Fruit fly (Drosophila melanogaster) whole organism, adult: Measurements from ENCODE around the gene S-Lap2.
A peak's percentile ranks its signal among the peaks of the same experiment; 100 is the strongest.

Source experiments
- CG11617 ChIP-seq: fragments of 200-800 bp; sonication (Bioruptor generic); optimal IDR thresholded peaks from 2 replicates; lab custom pipeline; 2017; ENCODE audit warnings: mild to moderate bottlenecking, missing biosample characterization, missing genetic modification reagents, missing genetic modification characterization
- CG12768 ChIP-seq: fragments of 200-800 bp; sonication (Bioruptor generic); optimal IDR thresholded peaks from 2 replicates; lab custom pipeline; 2017; ENCODE audit warnings: missing biosample characterization, missing genetic modification characterization, mild to moderate bottlenecking, moderate library complexity, missing genetic modification reagents
- CG14711 ChIP-seq: fragments of 200-800 bp; sonication (Bioruptor generic); optimal IDR thresholded peaks from 2 replicates; lab custom pipeline; 2018; ENCODE audit warnings: missing biosample characterization, mild to moderate bottlenecking, missing genetic modification characterization, moderate library complexity
- CG1620 ChIP-seq: fragments of 200-800 bp; sonication (Bioruptor generic); optimal IDR thresholded peaks from 2 replicates; lab custom pipeline; 2016; ENCODE audit warnings: missing biosample characterization, missing genetic modification characterization
- CG33017 ChIP-seq: fragments of 200-800 bp; sonication (Bioruptor generic); optimal IDR thresholded peaks from 2 replicates; lab custom pipeline; 2018; ENCODE audit warnings: missing biosample characterization, mild to moderate bottlenecking, missing genetic modification characterization, moderate library complexity
- CG5204 ChIP-seq: fragments of 200-800 bp; sonication (Bioruptor generic); optimal IDR thresholded peaks from 2 replicates; lab custom pipeline; 2016; ENCODE audit warnings: missing biosample characterization, missing genetic modification characterization
- CG7045 ChIP-seq: fragments of 200-800 bp; sonication (Bioruptor generic); optimal IDR thresholded peaks from 2 replicates; lab custom pipeline; 2017; ENCODE audit warnings: missing biosample characterization, mild to moderate bottlenecking, missing genetic modification characterization
- CG7101 ChIP-seq: fragments of 200-800 bp; sonication (Bioruptor generic); optimal IDR thresholded peaks from 2 replicates; lab custom pipeline; 2018; ENCODE audit warnings: missing biosample characterization, mild to moderate bottlenecking, missing genetic modification characterization, moderate library complexity
- Clk ChIP-seq: fragments of 200-800 bp; sonication (Bioruptor generic); optimal IDR thresholded peaks from 2 replicates; lab custom pipeline; 2017; ENCODE audit warnings: missing biosample characterization, missing genetic modification characterization
- Crg-1 ChIP-seq: fragments of 200-800 bp; sonication (Bioruptor generic); optimal IDR thresholded peaks from 2 replicates; lab custom pipeline; 2016; ENCODE audit warnings: missing biosample characterization, missing genetic modification characterization
- Hr96 ChIP-seq: fragments of 200-800 bp; sonication (Bioruptor generic); optimal IDR thresholded peaks from 2 replicates; lab custom pipeline; 2016; ENCODE audit warnings: missing biosample characterization, missing genetic modification characterization
- Mnt ChIP-seq: fragments of 200-800 bp; sonication (Bioruptor generic); optimal IDR thresholded peaks from 2 replicates; lab custom pipeline; 2016; ENCODE audit warnings: missing biosample characterization, mild to moderate bottlenecking, missing genetic modification characterization
- bab1 ChIP-seq: fragments of 200-800 bp; sonication (Bioruptor generic); optimal IDR thresholded peaks from 3 replicates; lab custom pipeline; 2019; ENCODE audit warnings: missing biosample characterization, mild to moderate bottlenecking, missing genetic modification characterization, moderate library complexity
- cic ChIP-seq: fragments of 200-800 bp; sonication (Bioruptor generic); optimal IDR thresholded peaks from 2 replicates; lab custom pipeline; 2017; ENCODE audit warnings: missing biosample characterization, mild to moderate bottlenecking, missing genetic modification characterization, moderate library complexity
- cnc ChIP-seq, 2 experiments: fragments of >200 bp; optimal IDR thresholded peaks; 2 replicates each; lab custom pipeline; 2017
- kay ChIP-seq: fragments of 200-800 bp; sonication (Bioruptor generic); peaks from one replicate; lab custom pipeline; 2016; ENCODE audit warnings: missing biosample characterization, missing genetic modification characterization, borderline replicate concordance
- ovo ChIP-seq: fragments of 200-800 bp; sonication (Bioruptor generic); optimal IDR thresholded peaks from 2 replicates; lab custom pipeline; 2016; ENCODE audit warnings: missing biosample characterization, missing genetic modification characterization
- pad ChIP-seq: fragments of 200-800 bp; sonication (Bioruptor generic); optimal IDR thresholded peaks from 3 replicates; lab custom pipeline; 2017; ENCODE audit warnings: missing biosample characterization, missing genetic modification characterization, mild to moderate bottlenecking, moderate library complexity, missing genetic modification reagents
- tj ChIP-seq: fragments of 200-800 bp; sonication (Bioruptor generic); optimal IDR thresholded peaks from 3 replicates; lab custom pipeline; 2017; ENCODE audit warnings: missing biosample characterization, mild to moderate bottlenecking, missing genetic modification characterization, moderate library complexity
- toe ChIP-seq: fragments of 200-800 bp; sonication (Bioruptor generic); optimal IDR thresholded peaks from 2 replicates; lab custom pipeline; 2016; ENCODE audit warnings: missing biosample characterization, missing genetic modification characterization

The S-Lap2 gene

DNA sequence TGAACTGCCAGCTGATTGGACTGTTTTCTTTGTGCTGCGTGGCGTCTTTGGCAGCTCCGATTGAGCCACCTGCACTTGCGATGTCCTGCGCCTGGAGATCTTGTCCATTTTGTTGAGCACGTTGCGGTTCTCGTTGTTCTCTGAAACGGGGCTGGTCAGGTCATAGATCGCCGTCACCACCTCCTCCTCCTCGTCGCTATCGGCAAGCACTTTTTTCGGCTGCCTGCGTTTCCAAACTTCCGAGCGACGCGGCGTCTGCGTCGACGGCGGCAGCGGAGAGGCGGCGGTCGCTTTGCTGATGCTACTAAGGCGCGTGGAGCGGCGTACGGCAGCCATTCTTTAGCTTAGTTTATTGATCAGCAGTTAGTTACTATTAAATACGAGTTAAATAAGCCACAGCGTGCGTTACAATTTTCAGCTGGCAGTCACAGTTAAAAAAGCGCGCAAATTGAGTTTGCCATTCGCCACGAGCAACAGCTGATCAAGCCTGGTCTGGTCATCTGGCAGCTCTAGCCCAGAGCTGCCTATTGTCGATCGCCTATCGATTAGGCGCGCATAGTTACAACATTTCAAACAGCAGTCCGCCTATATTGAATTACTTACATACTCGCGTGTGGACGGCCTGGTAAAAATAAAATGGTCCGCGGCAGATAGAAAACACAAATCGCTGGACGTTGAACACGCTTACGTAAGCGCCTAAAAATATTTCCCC, 14.1 kb downstream of the S-Lap2 start, which contains the start of gene Cdc6:
Gene Cdc6, minus strand, starts transcription at position 456 of the 712 bp plus-strand sequence.
- TF ChIP-seq bab1 (GFP tag; lab: Kevin White, UChicago) (peak; percentile 24), kay (GFP tag; lab: Kevin White, UChicago) (no peak)

dm6 chr3L:8640139-8640538, 20.5 kb downstream of the S-Lap2 start, which contains the start of gene Cpr66D:
Cpr66D (plus strand) TSS chr3L:8640439.
- no peak for TF ChIP-seq Crg-1
- no peak for TF ChIP-seq toe
- TF ChIP-seq cnc (optimal IDR thresholded peaks at IDR 0.05; lab: Kevin White, UChicago) = no peak

DNA sequence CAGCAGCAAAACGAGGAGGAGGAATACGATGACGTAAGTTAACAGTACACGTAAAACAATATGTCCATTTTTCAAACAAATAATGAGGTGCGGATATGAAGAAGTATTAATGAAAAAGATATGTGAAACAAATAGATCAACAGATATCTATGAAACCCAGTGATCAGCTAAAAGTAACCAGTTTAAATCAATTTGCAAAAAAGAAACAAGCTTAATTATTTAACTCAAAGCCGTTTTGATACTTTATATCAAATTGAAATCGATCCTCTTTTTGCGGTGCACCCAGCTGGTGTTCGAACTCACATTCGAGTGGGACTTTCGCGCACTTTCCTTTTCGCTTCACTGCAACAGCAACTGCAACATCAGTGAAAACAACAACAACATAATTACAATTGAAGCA, 21.4 kb downstream of the S-Lap2 start:
- no peak for TF ChIP-seq cnc (optimal IDR thresholded peaks at IDR 0.05; lab: Kevin White, UChicago)
- TF ChIP-seq CG5204 (GFP tag; lab: Kevin White, UChicago) = no peak
- TF ChIP-seq CG33017 (tag; lab: Kevin White, UChicago) = no peak
- TF ChIP-seq Clk (GFP tag; lab: Kevin White, UChicago) = no peak
- no peak for TF ChIP-seq Hr96
- TF ChIP-seq CG7045 (GFP tag; lab: Kevin White, UChicago) = no peak
- no peak for TF ChIP-seq pad
- TF ChIP-seq kay (GFP tag; lab: Kevin White, UChicago) = no peak
- no peak for TF ChIP-seq toe
- no peak for TF ChIP-seq Crg-1
- no peak for TF ChIP-seq Mnt (GFP tag; lab: Kevin White, UChicago)
- TF ChIP-seq ovo (GFP tag; lab: Kevin White, UChicago) = no peak
- TF ChIP-seq bab1 (GFP tag; lab: Kevin White, UChicago) = no peak
- no peak for TF ChIP-seq tj
- no peak for TF ChIP-seq CG11617
- no peak for TF ChIP-seq CG1620
- TF ChIP-seq CG12768 (GFP tag; lab: Kevin White, UChicago) = no peak
- no peak for TF ChIP-seq cic (GFP tag; lab: Kevin White, UChicago)

- no peak for TF ChIP-seq CG14711
- TF ChIP-seq Hr96 = no peak
- no peak for TF ChIP-seq pad
- no peak for TF ChIP-seq CG7045 (GFP tag; lab: Kevin White, UChicago)
- TF ChIP-seq bab1 (GFP tag; lab: Kevin White, UChicago) = no peak
Measured at dm6 chr3L:8643810-8644552, 24.3 kb downstream of the S-Lap2 start.

DNA sequence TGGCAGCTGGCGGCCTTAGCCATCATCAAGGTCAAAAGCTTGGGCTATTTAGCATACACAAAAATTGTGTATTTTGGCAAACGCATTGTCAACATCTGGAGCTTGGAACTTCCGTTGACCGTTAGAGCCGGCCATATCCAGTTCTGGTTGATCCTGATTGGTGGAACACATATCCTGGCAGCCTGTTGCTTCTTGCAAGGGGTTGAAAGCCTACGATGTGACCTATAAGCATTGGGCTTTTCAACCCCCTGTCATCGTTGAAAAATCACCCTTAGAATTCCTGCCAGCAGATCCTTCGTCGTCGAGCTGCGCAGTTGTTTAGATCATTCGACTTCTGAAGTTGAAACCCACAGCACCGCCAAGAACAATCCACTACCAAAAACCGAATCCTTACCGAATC, 27.1 kb downstream of the S-Lap2 start, which contains the start of the genes CG13305 and Pex7:
Gene CG13305, minus strand, starts transcription at position 2 of the 400 bp plus-strand sequence.
Gene Pex7, plus strand, starts transcription at position 325 of the 400 bp plus-strand sequence.
- TF ChIP-seq Clk (GFP tag; lab: Kevin White, UChicago) = no peak
- TF ChIP-seq tj = no peak
- no peak for TF ChIP-seq CG7101 (tag; lab: Kevin White, UChicago)
- TF ChIP-seq Crg-1 = no peak
- TF ChIP-seq CG5204 (GFP tag; lab: Kevin White, UChicago) = no peak
- no peak for TF ChIP-seq CG14711
- no peak for TF ChIP-seq CG11617
- no peak for TF ChIP-seq CG7045 (GFP tag; lab: Kevin White, UChicago)
- no peak for TF ChIP-seq toe
- TF ChIP-seq Mnt (GFP tag; lab: Kevin White, UChicago) = no peak
- no peak for TF ChIP-seq CG12768 (GFP tag; lab: Kevin White, UChicago)
- no peak for TF ChIP-seq CG1620
- TF ChIP-seq cic (GFP tag; lab: Kevin White, UChicago) = no peak
- no peak for TF ChIP-seq Hr96
- TF ChIP-seq pad = no peak

DNA sequence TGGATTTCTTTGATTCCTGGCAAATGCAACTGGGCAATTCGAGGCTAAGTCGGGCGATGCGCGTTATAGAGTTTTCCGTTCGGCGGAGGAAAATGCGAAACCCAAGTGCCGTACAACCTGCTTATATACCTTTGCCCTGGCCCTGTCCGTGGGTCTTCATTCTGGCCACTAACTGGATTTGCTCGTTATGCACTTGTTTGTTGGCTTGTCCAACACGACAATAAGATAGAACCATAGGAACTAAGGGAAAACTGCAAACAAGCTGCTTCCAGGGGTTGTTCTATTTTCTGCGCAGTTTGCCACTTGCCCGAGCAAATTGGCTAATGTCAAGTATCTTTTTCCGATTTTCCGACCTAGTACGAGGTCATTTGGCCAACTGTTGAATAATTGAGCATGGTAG, 29.1 kb downstream of the S-Lap2 start, which contains the start of gene Arr2:
Gene Arr2, minus strand, starts transcription at position 101 of the 400 bp plus-strand sequence.
- no peak for TF ChIP-seq Crg-1
- peak; percentile 46 for TF ChIP-seq kay (GFP tag; lab: Kevin White, UChicago)

DNA sequence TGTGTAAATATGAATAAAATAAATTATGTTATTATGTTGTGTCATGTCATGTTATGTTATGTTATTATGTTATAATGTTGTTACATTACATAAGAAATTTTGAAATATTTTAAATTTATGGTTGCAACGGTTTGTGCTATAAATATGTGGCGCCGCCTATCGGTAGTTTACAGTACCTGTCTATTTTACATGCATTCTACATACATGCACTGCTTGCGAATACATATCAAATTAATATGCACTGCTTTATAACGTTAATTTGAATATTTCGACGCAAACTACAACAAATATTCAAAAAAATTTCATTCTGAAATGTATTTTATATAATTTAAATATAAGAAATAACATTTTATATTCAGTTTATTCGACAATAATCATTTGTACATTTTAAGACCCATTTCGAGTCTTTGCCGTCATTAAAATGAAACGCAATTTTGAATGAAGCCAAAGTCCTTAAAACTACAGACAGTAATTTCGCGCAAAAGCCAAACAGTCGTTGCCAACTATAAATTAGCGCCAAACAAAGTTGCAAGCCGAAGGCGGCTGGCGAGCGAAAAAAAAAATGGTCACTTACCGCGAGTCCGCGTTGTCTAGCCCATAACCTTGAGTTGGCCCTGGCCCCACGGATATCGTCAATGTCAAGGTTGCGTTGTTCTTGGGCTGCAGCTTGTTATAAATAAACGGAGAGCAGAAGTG, 32.3 kb downstream of the S-Lap2 start:
- TF ChIP-seq Mnt (GFP tag; lab: Kevin White, UChicago) = no peak
- peak; percentile 23 for TF ChIP-seq kay (GFP tag; lab: Kevin White, UChicago)
- no peak for TF ChIP-seq cic (GFP tag; lab: Kevin White, UChicago)
- no peak for TF ChIP-seq Crg-1
- TF ChIP-seq bab1 (GFP tag; lab: Kevin White, UChicago) = peak; percentile 63
